Worm (Caenorhabditis elegans) whole organism, L2 larva: ENCODE results near the gene ufbp-1.

Experiments
- ZK546.5 ChIP-seq: sonication (generic microtip); optimal IDR thresholded peaks from 2 replicates; lab custom pipeline; 2017; ENCODE audit warnings: missing biosample characterization, missing genetic modification characterization
- ceh-16 ChIP-seq: fragments of 150-350 bp; optimal IDR thresholded peaks from 2 replicates; lab custom pipeline; 2014; ENCODE audit warnings: missing biosample characterization, missing genetic modification characterization
- ceh-82 ChIP-seq: fragments of 150-350 bp; optimal IDR thresholded peaks from 2 replicates; lab custom pipeline; 2014; ENCODE audit warnings: missing biosample characterization, missing genetic modification characterization
- lin-11 ChIP-seq: fragments of 150-350 bp; sonication (generic microtip); optimal IDR thresholded peaks from 2 replicates; lab custom pipeline; 2014; ENCODE audit warnings: missing biosample characterization, missing genetic modification characterization, inconsistent platforms, mixed read lengths
- nhr-12 ChIP-seq: fragments of 150-350 bp; optimal IDR thresholded peaks from 2 replicates; lab custom pipeline; 2014; ENCODE audit warnings: missing biosample characterization, missing genetic modification characterization
- nhr-6 ChIP-seq: fragments of 150-350 bp; optimal IDR thresholded peaks from 2 replicates; lab custom pipeline; 2014; ENCODE audit warnings: missing biosample characterization, missing genetic modification characterization
- nhr-77 ChIP-seq: fragments of 150-350 bp; optimal IDR thresholded peaks from 2 replicates; lab custom pipeline; 2014; ENCODE audit warnings: missing biosample characterization, missing genetic modification characterization
- unc-39 ChIP-seq: fragments of 150-350 bp; optimal IDR thresholded peaks from 2 replicates; lab custom pipeline; 2014; ENCODE audit warnings: missing biosample characterization, missing genetic modification characterization
- ztf-4 ChIP-seq: fragments of 150-350 bp; optimal IDR thresholded peaks from 2 replicates; lab custom pipeline; 2014; ENCODE audit warnings: missing biosample characterization, missing genetic modification characterization

DNA sequence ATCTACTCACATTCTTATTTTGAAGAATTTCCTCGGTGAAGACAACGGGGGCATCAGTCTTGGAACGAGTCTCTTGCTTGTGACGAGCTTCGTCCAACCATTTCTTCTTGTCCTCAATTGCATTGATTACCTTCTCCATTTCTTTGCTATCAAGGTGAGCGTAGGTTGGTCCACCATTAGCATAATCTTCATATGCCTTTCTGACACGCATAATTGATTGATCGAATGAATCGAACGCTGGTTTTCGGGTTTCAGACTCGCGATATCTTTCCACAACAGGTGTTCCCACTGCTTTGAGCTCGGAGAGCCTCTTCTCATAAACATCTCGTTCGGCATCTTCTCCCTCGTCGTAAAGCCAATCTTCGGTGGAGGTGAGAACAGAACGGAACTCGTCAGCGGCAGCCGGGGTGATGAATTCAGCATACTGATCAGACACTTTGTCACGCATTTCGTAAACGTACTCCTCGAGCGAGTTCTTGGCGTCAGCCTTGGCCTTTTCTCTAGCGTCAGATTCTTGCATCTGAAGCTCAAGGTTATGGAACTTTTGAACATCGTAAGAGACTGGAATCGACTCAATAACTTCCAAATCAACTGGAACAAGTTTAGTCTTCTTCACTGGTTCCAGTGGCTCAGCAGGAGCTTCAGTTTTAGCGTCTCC is 1.2 kb upstream of the ufbp-1 start:
- no peak for TF ChIP-seq nhr-77
- TF ChIP-seq nhr-12 (tag; lab: Kevin White, UChicago) = no peak
- no peak for TF ChIP-seq unc-39
- TF ChIP-seq ceh-16 (tag; lab: Kevin White, UChicago) = no peak
- no peak for TF ChIP-seq nhr-6 (tag; lab: Kevin White, UChicago)
- peak; percentile 28 for TF ChIP-seq lin-11 (tag; lab: Kevin White, UChicago)
- TF ChIP-seq ztf-4 (tag; lab: Kevin White, UChicago) = no peak
- no peak for TF ChIP-seq ceh-82 (tag; lab: Kevin White, UChicago)
- TF ChIP-seq ZK546.5 (tag; lab: Kevin White, UChicago) = no peak
